Worm (Caenorhabditis elegans) whole organism, late embryonic: Measurements from ENCODE around the gene oac-59.

ENCODE experiments used
- C08G9.2 ChIP-seq: sonication (generic microtip); optimal IDR thresholded peaks from 2 replicates; lab custom pipeline; 2016; ENCODE audit warnings: mild to moderate bottlenecking, missing genetic modification characterization, moderate library complexity, missing compliant biosample characterization
- C38D4.7 ChIP-seq: fragments of 200-800 bp; sonication (Bioruptor generic); optimal IDR thresholded peaks from 2 replicates; lab custom pipeline; 2018; ENCODE audit warnings: mild to moderate bottlenecking, missing genetic modification characterization, moderate library complexity, missing compliant biosample characterization
- F13H6.1 ChIP-seq: sonication (generic microtip); optimal IDR thresholded peaks from 2 replicates; lab custom pipeline; 2016; ENCODE audit warnings: missing genetic modification characterization, missing compliant biosample characterization
- T23F11.4 ChIP-seq: fragments of 200-800 bp; sonication (Bioruptor generic); optimal IDR thresholded peaks from 2 replicates; lab custom pipeline; 2018; ENCODE audit warnings: mild to moderate bottlenecking, missing genetic modification characterization, missing compliant biosample characterization
- Y22D7AL.16 ChIP-seq: sonication (generic microtip); optimal IDR thresholded peaks from 2 replicates; lab custom pipeline; 2016; ENCODE audit warnings: missing genetic modification characterization, missing compliant biosample characterization
- ceh-19 ChIP-seq: fragments of 200-800 bp; sonication (Bioruptor generic); optimal IDR thresholded peaks from 2 replicates; lab custom pipeline; 2018; ENCODE audit warnings: mild to moderate bottlenecking, missing genetic modification characterization, missing compliant biosample characterization
- ceh-2 ChIP-seq: sonication (generic microtip); optimal IDR thresholded peaks from 2 replicates; lab custom pipeline; 2016; ENCODE audit warnings: missing genotype, missing genetic modification characterization, missing compliant biosample characterization
- ceh-22 ChIP-seq: sonication (generic microtip); optimal IDR thresholded peaks from 2 replicates; lab custom pipeline; 2017; ENCODE audit warnings: missing biosample characterization, missing genetic modification characterization
- ceh-24 ChIP-seq: sonication (generic microtip); optimal IDR thresholded peaks from 2 replicates; lab custom pipeline; 2016; ENCODE audit warnings: mild to moderate bottlenecking, missing genetic modification characterization, missing compliant biosample characterization
- ceh-34 ChIP-seq: sonication (generic microtip); optimal IDR thresholded peaks from 2 replicates; lab custom pipeline; 2016; ENCODE audit warnings: mild to moderate bottlenecking, missing genetic modification characterization, missing compliant biosample characterization
- ceh-45 ChIP-seq: fragments of 200-800 bp; sonication (Bioruptor generic); IDR thresholded peaks from 2 replicates; pipeline ENCODE4 v1.3.6; 2022; ENCODE audit warnings: missing genetic modification reagents, missing genetic modification characterization, missing compliant biosample characterization
- ceh-48 ChIP-seq: sonication (generic microtip); optimal IDR thresholded peaks from 2 replicates; lab custom pipeline; 2016; ENCODE audit warnings: missing genetic modification characterization, inconsistent platforms, missing compliant biosample characterization
- ceh-9 ChIP-seq: sonication (generic microtip); optimal IDR thresholded peaks from 2 replicates; lab custom pipeline; 2016; ENCODE audit warnings: mild to moderate bottlenecking, missing genetic modification characterization, inconsistent platforms, missing compliant biosample characterization
- dmd-4 ChIP-seq: sonication (generic microtip); optimal IDR thresholded peaks from 2 replicates; lab custom pipeline; 2016; ENCODE audit warnings: borderline replicate concordance, missing genetic modification characterization, missing compliant biosample characterization
- dve-1 ChIP-seq: sonication (generic microtip); optimal IDR thresholded peaks from 2 replicates; lab custom pipeline; 2017; ENCODE audit warnings: antibody characterized with exemption, mild to moderate bottlenecking, missing genetic modification characterization, missing compliant biosample characterization
- elt-4 ChIP-seq: sonication (generic microtip); optimal IDR thresholded peaks from 2 replicates; lab custom pipeline; 2016; ENCODE audit warnings: missing genetic modification characterization, missing compliant biosample characterization
- fax-1 ChIP-seq: sonication (generic microtip); optimal IDR thresholded peaks from 2 replicates; lab custom pipeline; 2016; ENCODE audit warnings: missing genotype, missing genetic modification characterization, missing compliant biosample characterization
- fkh-6 ChIP-seq: sonication (generic microtip); optimal IDR thresholded peaks from 2 replicates; lab custom pipeline; 2016; ENCODE audit warnings: missing genetic modification characterization, missing compliant biosample characterization
- gmeb-2 ChIP-seq: sonication (generic microtip); optimal IDR thresholded peaks from 2 replicates; lab custom pipeline; 2016; ENCODE audit warnings: missing genetic modification characterization, inconsistent platforms, missing compliant biosample characterization
- hlh-13 ChIP-seq: fragments of 200-800 bp; sonication (Bioruptor generic); optimal IDR thresholded peaks from 2 replicates; lab custom pipeline; 2018; ENCODE audit warnings: mild to moderate bottlenecking, missing genetic modification characterization, missing compliant biosample characterization
- hlh-15 ChIP-seq: sonication (generic microtip); optimal IDR thresholded peaks from 2 replicates; lab custom pipeline; 2016; ENCODE audit warnings: missing genetic modification characterization, missing compliant biosample characterization
- hlh-30 ChIP-seq: sonication (generic microtip); optimal IDR thresholded peaks from 2 replicates; lab custom pipeline; 2017; ENCODE audit warnings: antibody characterized with exemption, missing genetic modification characterization, missing compliant biosample characterization; ENCODE audit not compliant: insufficient read depth
- hlh-6 ChIP-seq: sonication (generic microtip); optimal IDR thresholded peaks from 2 replicates; lab custom pipeline; 2016; ENCODE audit warnings: missing genotype, missing genetic modification characterization, missing compliant biosample characterization
- hlh-8 ChIP-seq: sonication (generic microtip); optimal IDR thresholded peaks from 2 replicates; lab custom pipeline; 2016; ENCODE audit warnings: missing genotype, missing genetic modification characterization, missing compliant biosample characterization
- lim-6 ChIP-seq: sonication (generic microtip); optimal IDR thresholded peaks from 2 replicates; lab custom pipeline; 2016; ENCODE audit warnings: missing genetic modification characterization, missing compliant biosample characterization
- madf-2 ChIP-seq: sonication (generic microtip); optimal IDR thresholded peaks from 2 replicates; lab custom pipeline; 2017; ENCODE audit warnings: missing genetic modification characterization, missing compliant biosample characterization
- nhr-11 ChIP-seq: fragments of 150-350 bp; optimal IDR thresholded peaks from 2 replicates; lab custom pipeline; 2014; ENCODE audit warnings: missing biosample characterization, missing genetic modification characterization
- npax-4 ChIP-seq: sonication (generic microtip); optimal IDR thresholded peaks from 2 replicates; lab custom pipeline; 2016; ENCODE audit warnings: missing genetic modification characterization, missing compliant biosample characterization
- pha-4 ChIP-seq: fragments of 150-350 bp; optimal IDR thresholded peaks from 2 replicates; lab custom pipeline; 2018; ENCODE audit warnings: missing biosample characterization, missing genetic modification reagents, missing genetic modification characterization
- pros-1 ChIP-seq: fragments of 150-350 bp; optimal IDR thresholded peaks from 2 replicates; lab custom pipeline; 2014; ENCODE audit warnings: missing biosample characterization, missing genetic modification reagents, missing genetic modification characterization
- ref-2 ChIP-seq: sonication (generic microtip); optimal IDR thresholded peaks from 2 replicates; lab custom pipeline; 2016; ENCODE audit warnings: missing genetic modification characterization, missing compliant biosample characterization
- sdc-2 ChIP-seq: sonication (generic microtip); optimal IDR thresholded peaks from 2 replicates; lab custom pipeline; 2016; ENCODE audit warnings: missing genotype, missing genetic modification characterization, missing compliant biosample characterization
- sox-2 ChIP-seq: fragments of 200-800 bp; sonication (Bioruptor generic); IDR thresholded peaks from 2 replicates; pipeline ENCODE4 v1.3.6; 2022; ENCODE audit warnings: missing genetic modification reagents, missing genetic modification characterization, missing compliant biosample characterization
- syd-9 ChIP-seq: sonication (generic microtip); optimal IDR thresholded peaks from 2 replicates; lab custom pipeline; 2016; ENCODE audit warnings: mild to moderate bottlenecking, missing genetic modification characterization, moderate library complexity, missing compliant biosample characterization
- tbx-2 ChIP-seq: sonication (generic microtip); optimal IDR thresholded peaks from 2 replicates; lab custom pipeline; 2016; ENCODE audit warnings: missing genetic modification characterization, missing compliant biosample characterization
- tbx-7 ChIP-seq: sonication (generic microtip); optimal IDR thresholded peaks from 2 replicates; lab custom pipeline; 2016; ENCODE audit warnings: missing genotype, missing genetic modification characterization, missing compliant biosample characterization
- unc-3 ChIP-seq, 2 experiments: fragments of 200-800 bp in 1 of 2; sonication (Bioruptor generic) in 1 of 2; sonication (generic microtip) in 1 of 2; conservative IDR thresholded peaks in 1 of 2; optimal IDR thresholded peaks in 1 of 2; 2 replicates each; pipeline versions ENCODE4 v1.3.6 to Lab custom; 2016 to 2022; ENCODE audit warnings: missing compliant biosample characterization in 2 of 2, missing genetic modification characterization in 2 of 2, missing genetic modification reagents in 1 of 2
- unc-42 ChIP-seq: sonication (generic microtip); optimal IDR thresholded peaks from 2 replicates; lab custom pipeline; 2016; ENCODE audit warnings: missing genotype, missing genetic modification characterization, missing compliant biosample characterization
- unc-86 ChIP-seq: sonication (generic microtip); optimal IDR thresholded peaks from 2 replicates; lab custom pipeline; 2016; ENCODE audit warnings: missing genetic modification characterization, missing compliant biosample characterization

Gene oac-59

ce11 chrIV:12301161-12301560 lies at the start of gene oac-59:
TSS of gene oac-59 (minus strand) at chrIV:12301261.
- no peak for TF ChIP-seq dve-1
- TF ChIP-seq fax-1: no peak
- TF ChIP-seq F13H6.1 (tag; lab: Kevin White, UChicago): no peak
- no peak for TF ChIP-seq syd-9
- no peak for TF ChIP-seq tbx-2 (tag; lab: Kevin White, UChicago)
- TF ChIP-seq, all 69 proteins: peak for 0

- TF ChIP-seq C38D4.7 (GFP tag; lab: Kevin White, UChicago) (no peak), unc-42 (tag; lab: Kevin White, UChicago) (peak; percentile 37), ref-2 (tag; lab: Kevin White, UChicago) (no peak), ceh-24 (tag; lab: Kevin White, UChicago) (no peak), pha-4 (tag; lab: Kevin White, UChicago) (no peak), ceh-19 (GFP tag; lab: Kevin White, UChicago) (no peak), ceh-45 (GFP tag; lab: Robert Waterston, UW) (no peak), T23F11.4 (GFP tag; lab: Kevin White, UChicago) (no peak)
Observed at ce11 chrIV:12350235-12350634, 49.2 kb upstream of the oac-59 start.

ce11 chrIV:12349639-12350038 lies 48.6 kb upstream of the oac-59 start, which contains the start of gene best-22:
TSS of gene best-22 (plus strand) at chrIV:12349939.
- TF ChIP-seq T23F11.4 (GFP tag; lab: Kevin White, UChicago): no peak

ce11 chrIV:12340885-12341284 lies 39.8 kb upstream of the oac-59 start:
- no peak for TF ChIP-seq ceh-9 (tag; lab: Kevin White, UChicago)
- TF ChIP-seq ceh-48: no peak
- TF ChIP-seq madf-2 (tag; lab: Kevin White, UChicago): no peak

- TF ChIP-seq hlh-6 (tag; lab: Kevin White, UChicago): no peak
- TF ChIP-seq sox-2 (GFP tag; lab: Robert Waterston, UW): no peak
- TF ChIP-seq unc-3 (GFP tag; conservative IDR thresholded peaks at IDR 0.05; lab: Robert Waterston, UW): no peak
- no peak for TF ChIP-seq unc-3 (tag; optimal IDR thresholded peaks at IDR 0.05; lab: Kevin White, UChicago)
- TF ChIP-seq ceh-34: no peak
- no peak for TF ChIP-seq hlh-30 (tag; lab: Kevin White, UChicago)
- TF ChIP-seq T23F11.4 (GFP tag; lab: Kevin White, UChicago): no peak
- no peak for TF ChIP-seq ceh-2 (tag; lab: Kevin White, UChicago)
- TF ChIP-seq dmd-4 (tag; lab: Kevin White, UChicago): no peak
- TF ChIP-seq pros-1 (tag; lab: Kevin White, UChicago): no peak
- no peak for TF ChIP-seq tbx-7 (tag; lab: Kevin White, UChicago)
- no peak for TF ChIP-seq C08G9.2
Observed at ce11 chrIV:12336893-12337627, 36.0 kb upstream of the oac-59 start, which contains the start of the genes F19B6.10 and wht-5. TSS of gene F19B6.10 (plus strand) at chrIV:12337193. TSS of gene wht-5 (plus strand) at chrIV:12337577.

- TF ChIP-seq fkh-6 (tag; lab: Kevin White, UChicago): no peak
- no peak for TF ChIP-seq lim-6 (tag; lab: Kevin White, UChicago)
- TF ChIP-seq hlh-15 (tag; lab: Kevin White, UChicago): no peak
- no peak for TF ChIP-seq elt-4 (tag; lab: Kevin White, UChicago)
- TF ChIP-seq nhr-11: no peak
- no peak for TF ChIP-seq ceh-22
- TF ChIP-seq hlh-30 (tag; lab: Kevin White, UChicago): no peak
- TF ChIP-seq sdc-2 (tag; lab: Kevin White, UChicago): no peak
- TF ChIP-seq C08G9.2: no peak
- no peak for TF ChIP-seq ref-2 (tag; lab: Kevin White, UChicago)
- TF ChIP-seq hlh-8: no peak
- no peak for TF ChIP-seq gmeb-2 (tag; lab: Kevin White, UChicago)
- TF ChIP-seq hlh-6 (tag; lab: Kevin White, UChicago): no peak
- TF ChIP-seq npax-4: no peak
- no peak for TF ChIP-seq Y22D7AL.16 (tag; lab: Kevin White, UChicago)
- TF ChIP-seq pros-1 (tag; lab: Kevin White, UChicago): no peak
- no peak for TF ChIP-seq unc-86 (tag; lab: Kevin White, UChicago)
- TF ChIP-seq unc-42 (tag; lab: Kevin White, UChicago): no peak
- no peak for TF ChIP-seq hlh-13 (GFP tag; lab: Kevin White, UChicago)
Observed at ce11 chrIV:12335798-12336197, 34.7 kb upstream of the oac-59 start, which contains the start of gene F19B6.1. TSS of gene F19B6.1 (minus strand) at chrIV:12336075.
